Fruit fly (Drosophila melanogaster) S2 (cell line): ENCODE data around the gene CG14456.

Source experiments
- CG8478 ChIP-seq: fragments of >200 bp; optimal IDR thresholded peaks from 2 replicates; lab custom pipeline; 2018
- CTCF ChIP-seq, 2 experiments: fragments of >200 bp; optimal IDR thresholded peaks; 2 replicates each; lab custom pipeline; 2018

dm6 chr3L:22724046-22724771 lies 37.2 kb downstream of the CG14456 start:
- TF ChIP-seq CG8478 (lab: Kevin White, UChicago): no peak
- TF ChIP-seq CTCF (optimal IDR thresholded peaks at IDR 0.05; lab: Kevin White, UChicago): no peak
